Worm (Caenorhabditis elegans) whole organism, L4 larva: ENCODE results near the gene F35E8.6.

ENCODE experiments used
- F44E2.7 ChIP-seq: fragments of 200-800 bp; sonication (Bioruptor generic); IDR thresholded peaks from 2 replicates; pipeline ENCODE4 v2.1.2; 2022; ENCODE audit warnings: missing genetic modification characterization, missing compliant biosample characterization
- F49E8.2 ChIP-seq: sonication (generic microtip); optimal IDR thresholded peaks from 2 replicates; lab custom pipeline; 2016; ENCODE audit warnings: missing compliant biosample characterization, mild to moderate bottlenecking, missing genetic modification characterization, borderline replicate concordance
- Y105C5A.15 ChIP-seq: fragments of 200-800 bp; sonication (Bioruptor generic); IDR thresholded peaks from 2 replicates; pipeline ENCODE4 v1.3.6; 2022; ENCODE audit warnings: missing genetic modification characterization, missing compliant biosample characterization
- Y48G9A.11 ChIP-seq: fragments of 200-800 bp; sonication (Bioruptor generic); IDR thresholded peaks from 2 replicates; pipeline ENCODE4 v1.3.6; 2022; ENCODE audit warnings: missing genetic modification reagents, missing genetic modification characterization, missing compliant biosample characterization
- Y5F2A.4 ChIP-seq: fragments of 200-800 bp; sonication (Bioruptor generic); optimal IDR thresholded peaks from 2 replicates; lab custom pipeline; 2018; ENCODE audit warnings: mild to moderate bottlenecking, missing genetic modification characterization, missing compliant biosample characterization
- Y75B8A.6 ChIP-seq: fragments of 200-800 bp; sonication (Bioruptor generic); IDR thresholded peaks from 2 replicates; pipeline ENCODE4 v1.3.6; 2022; ENCODE audit warnings: missing genetic modification reagents, missing genetic modification characterization, missing compliant biosample characterization
- ZK337.2 ChIP-seq: fragments of 200-800 bp; sonication (Bioruptor generic); IDR thresholded peaks from 2 replicates; pipeline ENCODE4 v1.3.6; 2022; ENCODE audit warnings: missing genetic modification reagents, missing genetic modification characterization, missing compliant biosample characterization
- aha-1 ChIP-seq: fragments of 150-350 bp; peaks from one replicate; lab custom pipeline; 2014; ENCODE audit warnings: missing biosample characterization, missing genetic modification characterization
- ceh-62 ChIP-seq: sonication (generic microtip); optimal IDR thresholded peaks from 2 replicates; lab custom pipeline; 2017; ENCODE audit warnings: missing biosample characterization, missing genetic modification characterization
- ceh-82 ChIP-seq: sonication (generic microtip); optimal IDR thresholded peaks from 2 replicates; lab custom pipeline; 2017; ENCODE audit warnings: missing biosample characterization, missing genetic modification characterization
- cey-2 ChIP-seq: sonication (generic microtip); optimal IDR thresholded peaks from 3 replicates; lab custom pipeline; 2017; ENCODE audit warnings: missing genetic modification characterization, mild to moderate bottlenecking, missing compliant biosample characterization, antibody characterized with exemption, borderline replicate concordance; ENCODE audit not compliant: insufficient read depth
- dmd-9 ChIP-seq: fragments of 200-800 bp; sonication (Bioruptor generic); IDR thresholded peaks from 2 replicates; pipeline ENCODE4 v1.3.6; 2022; ENCODE audit warnings: missing genetic modification reagents, missing genetic modification characterization, missing compliant biosample characterization
- dpl-1 ChIP-seq: fragments of 150-350 bp; optimal IDR thresholded peaks from 2 replicates; lab custom pipeline; 2014; ENCODE audit warnings: missing biosample characterization, missing genetic modification reagents, missing genetic modification characterization
- egl-27 ChIP-seq: sonication (generic microtip); optimal IDR thresholded peaks from 3 replicates; lab custom pipeline; 2017; ENCODE audit warnings: missing biosample characterization, missing genetic modification reagents, missing genetic modification characterization
- egl-43 ChIP-seq: fragments of 200-800 bp; sonication (Bioruptor generic); IDR thresholded peaks from 2 replicates; pipeline ENCODE4 v1.3.6; 2022; ENCODE audit warnings: missing genetic modification reagents, missing genetic modification characterization, missing compliant biosample characterization
- fos-1 ChIP-seq: fragments of 150-350 bp; optimal IDR thresholded peaks from 2 replicates; lab custom pipeline; 2014; ENCODE audit warnings: missing biosample characterization, missing genetic modification characterization
- lir-3 ChIP-seq: sonication (generic microtip); optimal IDR thresholded peaks from 2 replicates; lab custom pipeline; 2016; ENCODE audit warnings: mild to moderate bottlenecking, missing genetic modification characterization, missing compliant biosample characterization
- lsy-2 ChIP-seq, 2 experiments: fragments of 150-350 bp in 1 of 2; sonication (generic microtip) in 1 of 2; optimal IDR thresholded peaks; 2 replicates each; lab custom pipeline; 2014 to 2017; ENCODE audit warnings: missing biosample characterization in 2 of 2, missing genetic modification characterization in 2 of 2
- madf-9 ChIP-seq: fragments of 200-800 bp; sonication (Bioruptor generic); conservative IDR thresholded peaks from 2 replicates; pipeline ENCODE4 v1.3.6; 2022; ENCODE audit warnings: missing genetic modification reagents, missing genetic modification characterization, missing compliant biosample characterization
- mep-1 ChIP-seq: fragments of 150-350 bp; sonication (generic microtip); optimal IDR thresholded peaks from 3 replicates; lab custom pipeline; 2014; ENCODE audit warnings: missing biosample characterization, missing genetic modification characterization
- mes-2 ChIP-seq: sonication (generic microtip); optimal IDR thresholded peaks from 2 replicates; lab custom pipeline; 2016; ENCODE audit warnings: missing genotype, mild to moderate bottlenecking, missing genetic modification characterization, missing compliant biosample characterization; ENCODE audit not compliant: poor library complexity, severe bottlenecking
- mxl-2 ChIP-seq: fragments of 200-800 bp; sonication (Bioruptor generic); conservative IDR thresholded peaks from 2 replicates; pipeline ENCODE4 v1.3.6; 2022; ENCODE audit warnings: missing genetic modification reagents, missing genetic modification characterization, missing compliant biosample characterization
- nhr-111 ChIP-seq: fragments of 200-800 bp; sonication (Bioruptor generic); optimal IDR thresholded peaks from 2 replicates; lab custom pipeline; 2018; ENCODE audit warnings: mild to moderate bottlenecking, missing genetic modification characterization, missing compliant biosample characterization
- nhr-25 ChIP-seq: sonication (generic microtip); optimal IDR thresholded peaks from 2 replicates; lab custom pipeline; 2017; ENCODE audit warnings: missing genetic modification characterization, mild to moderate bottlenecking, missing compliant biosample characterization, antibody characterized with exemption, moderate library complexity, borderline replicate concordance; ENCODE audit not compliant: insufficient read depth
- nhr-48 ChIP-seq: sonication (generic microtip); optimal IDR thresholded peaks from 2 replicates; lab custom pipeline; 2016; ENCODE audit warnings: mild to moderate bottlenecking, missing genetic modification characterization, missing compliant biosample characterization
- pha-4 ChIP-seq, 2 experiments: fragments of 150-350 bp in 1 of 2; fragments of 200-800 bp in 1 of 2; sonication (Bioruptor generic) in 1 of 2; IDR thresholded peaks in 1 of 2; optimal IDR thresholded peaks in 1 of 2; 2 replicates each; pipeline versions ENCODE4 v1.3.6 to Lab custom; 2014 to 2022; ENCODE audit warnings: missing genetic modification characterization in 2 of 2, missing genetic modification reagents in 2 of 2, missing biosample characterization in 1 of 2, missing compliant biosample characterization in 1 of 2
- rbr-2 ChIP-seq: sonication (generic microtip); optimal IDR thresholded peaks from 2 replicates; lab custom pipeline; 2016; ENCODE audit warnings: missing genotype, missing genetic modification characterization, missing compliant biosample characterization
- saeg-2 ChIP-seq: fragments of 200-800 bp; sonication (Bioruptor generic); IDR thresholded peaks from 2 replicates; pipeline ENCODE4 v1.3.6; 2022; ENCODE audit warnings: missing genetic modification reagents, missing genetic modification characterization, missing compliant biosample characterization
- spr-1 ChIP-seq: sonication (generic microtip); optimal IDR thresholded peaks from 2 replicates; lab custom pipeline; 2016; ENCODE audit warnings: mild to moderate bottlenecking, missing genetic modification characterization, missing compliant biosample characterization
- tag-97 ChIP-seq: fragments of 200-800 bp; sonication (Bioruptor generic); IDR thresholded peaks from 2 replicates; pipeline ENCODE4 v1.3.6; 2022; ENCODE audit warnings: missing genetic modification characterization, missing compliant biosample characterization
- unc-39 ChIP-seq: sonication (generic microtip); optimal IDR thresholded peaks from 2 replicates; lab custom pipeline; 2017; ENCODE audit warnings: missing biosample characterization, missing genetic modification characterization
- vab-7 ChIP-seq: fragments of 200-800 bp; sonication (Bioruptor generic); IDR thresholded peaks from 2 replicates; pipeline ENCODE4 v1.3.6; 2022; ENCODE audit warnings: missing genetic modification reagents, missing genetic modification characterization, missing compliant biosample characterization
- zfp-2 ChIP-seq: sonication (generic microtip); optimal IDR thresholded peaks from 2 replicates; lab custom pipeline; 2016; ENCODE audit warnings: mild to moderate bottlenecking, missing genetic modification characterization, missing compliant biosample characterization
- zfp-3 ChIP-seq: fragments of 200-800 bp; sonication (Bioruptor generic); conservative IDR thresholded peaks from 2 replicates; pipeline ENCODE4 v1.3.6; 2022; ENCODE audit warnings: missing genetic modification reagents, missing genetic modification characterization, missing compliant biosample characterization
- ztf-11 ChIP-seq: fragments of 150-350 bp; optimal IDR thresholded peaks from 2 replicates; lab custom pipeline; 2014; ENCODE audit warnings: missing biosample characterization, missing genetic modification characterization

The F35E8.6 gene

ce11 chrV:15950903-15951302, 39.0 kb downstream of the F35E8.6 start, which contains the start of gene srw-59:
TSS of gene srw-59 (minus strand) at chrV:15951003.
- TF ChIP-seq Y48G9A.11 (no peak), egl-27 (tag; lab: Kevin White, UChicago) (no peak), dmd-9 (GFP tag; lab: Robert Waterston, UW) (no peak), nhr-48 (no peak), nhr-25 (tag; lab: Kevin White, UChicago) (no peak), rbr-2 (no peak), ceh-82 (tag; lab: Kevin White, UChicago) (no peak), zfp-2 (tag; lab: Kevin White, UChicago) (no peak), dpl-1 (GFP tag; lab: Kevin White, UChicago) (no peak), cey-2 (no peak), egl-43 (GFP tag; lab: Robert Waterston, UW) (no peak), nhr-111 (GFP tag; lab: Kevin White, UChicago) (no peak), spr-1 (no peak), ztf-11 (no peak), saeg-2 (GFP tag; lab: Robert Waterston, UW) (no peak), unc-39 (tag; lab: Kevin White, UChicago) (no peak)
- TF ChIP-seq, all 104 proteins: peak for 0

- TF ChIP-seq ZK337.2 (no peak), egl-43 (GFP tag; lab: Robert Waterston, UW) (no peak), mep-1 (tag; lab: Kevin White, UChicago) (no peak), madf-9 (no peak), fos-1 (tag; lab: Kevin White, UChicago) (no peak), mes-2 (tag; lab: Kevin White, UChicago) (no peak), vab-7 (GFP tag; lab: Robert Waterston, UW) (no peak), lsy-2 (tag; optimal IDR thresholded peaks at IDR 0.05; lab: Kevin White, UChicago) (no peak), Y105C5A.15 (GFP tag; lab: Robert Waterston, UW) (no peak), ceh-62 (no peak), lir-3 (tag; lab: Kevin White, UChicago) (no peak), dpl-1 (GFP tag; lab: Kevin White, UChicago) (no peak), Y5F2A.4 (no peak), zfp-3 (GFP tag; lab: Robert Waterston, UW) (no peak)
Observed at ce11 chrV:15952762-15953161, 40.8 kb downstream of the F35E8.6 start, which contains the start of gene srw-56. TSS of gene srw-56 (minus strand) at chrV:15952862.

- no peak for TF ChIP-seq lsy-2 (tag; optimal IDR thresholded peaks at IDR 0.05; lab: Kevin White, UChicago)
Observed at ce11 chrV:15954932-15955331, 43.0 kb downstream of the F35E8.6 start, which contains the start of gene srw-57. TSS of gene srw-57 (minus strand) at chrV:15955032.

- peak; percentile 29 for TF ChIP-seq aha-1 (tag; lab: Kevin White, UChicago)
- no peak for TF ChIP-seq tag-97 (GFP tag; lab: Robert Waterston, UW)
- TF ChIP-seq F49E8.2 (tag; lab: Kevin White, UChicago) = no peak
- no peak for TF ChIP-seq ceh-62
- no peak for TF ChIP-seq Y75B8A.6 (GFP tag; lab: Robert Waterston, UW)
- no peak for TF ChIP-seq zfp-3 (GFP tag; lab: Robert Waterston, UW)
Observed at ce11 chrV:15955497-15955896, 43.5 kb downstream of the F35E8.6 start, which contains the start of gene srh-186. TSS of gene srh-186 (plus strand) at chrV:15955797.

- no peak for TF ChIP-seq Y5F2A.4
- no peak for TF ChIP-seq pha-4 (GFP tag; IDR thresholded peaks at IDR 0.05; lab: Robert Waterston, UW)
- TF ChIP-seq pha-4 (tag; optimal IDR thresholded peaks at IDR 0.05; lab: Kevin White, UChicago) = no peak
- TF ChIP-seq mxl-2 (GFP tag; lab: Robert Waterston, UW) = no peak
- TF ChIP-seq F44E2.7 (GFP tag; lab: Robert Waterston, UW) = no peak
Observed at ce11 chrV:15957098-15957497, 45.1 kb downstream of the F35E8.6 start, which contains the start of gene F36G9.3. TSS of gene F36G9.3 (plus strand) at chrV:15957398.
